Worm (Caenorhabditis elegans) whole organism, L1 larva: ENCODE data around the gene C25F6.8.

ENCODE experiments used
- C04F5.9 ChIP-seq: sonication (generic microtip); optimal IDR thresholded peaks from 2 replicates; lab custom pipeline; 2016; ENCODE audit warnings: missing genetic modification characterization, missing compliant biosample characterization
- C16A3.4 ChIP-seq: fragments of 150-350 bp; optimal IDR thresholded peaks from 2 replicates; lab custom pipeline; 2014; ENCODE audit warnings: missing biosample characterization, missing genetic modification characterization
- C34B4.2 ChIP-seq: sonication (generic microtip); optimal IDR thresholded peaks from 2 replicates; lab custom pipeline; 2017; ENCODE audit warnings: mild to moderate bottlenecking, missing genetic modification characterization, missing compliant biosample characterization
- ama-1 ChIP-seq: fragments of 150-350 bp; optimal IDR thresholded peaks from 2 replicates; lab custom pipeline; 2014
- blmp-1 ChIP-seq: fragments of 150-350 bp; optimal IDR thresholded peaks from 2 replicates; lab custom pipeline; 2014; ENCODE audit warnings: missing biosample characterization, missing genetic modification characterization
- ceh-82 ChIP-seq, 3 experiments: fragments of 150-350 bp in 1 of 3; sonication (generic microtip) in 2 of 3; optimal IDR thresholded peaks; 2 replicates each; lab custom pipeline; 2014 to 2017; ENCODE audit warnings: missing biosample characterization in 3 of 3, missing genetic modification characterization in 3 of 3
- efl-1 ChIP-seq, 4 experiments: fragments of 150-350 bp; optimal IDR thresholded peaks in 3 of 4; peaks in 1 of 4; 1 replicate in 1 of 4; 2 replicates in 3 of 4; lab custom pipeline; 2014; ENCODE audit warnings: missing biosample characterization in 2 of 4, missing genetic modification characterization in 2 of 4, missing genetic modification reagents in 2 of 4
- egl-27 ChIP-seq, 2 experiments: fragments of 150-350 bp in 1 of 2; sonication (generic microtip); optimal IDR thresholded peaks; 3 replicates each; lab custom pipeline; 2017 to 2018; ENCODE audit warnings: missing biosample characterization in 2 of 2, missing genetic modification characterization in 2 of 2, missing genetic modification reagents in 2 of 2
- elt-2 ChIP-seq: sonication (generic microtip); optimal IDR thresholded peaks from 2 replicates; lab custom pipeline; 2016; ENCODE audit warnings: missing genetic modification characterization, mild to moderate bottlenecking, inconsistent platforms, missing compliant biosample characterization, missing genetic modification reagents
- elt-3 ChIP-seq, 6 experiments: fragments of 150-350 bp in 1 of 6; sonication (generic microtip); optimal IDR thresholded peaks; 2 replicates each; lab custom pipeline; 2017 to 2018; ENCODE audit warnings: missing biosample characterization in 6 of 6, missing genetic modification characterization in 6 of 6, inconsistent platforms in 1 of 6
- ets-5 ChIP-seq: fragments of 200-800 bp; sonication (Bioruptor generic); IDR thresholded peaks from 2 replicates; pipeline ENCODE4 v1.3.6; 2022; ENCODE audit warnings: missing genetic modification characterization, missing compliant biosample characterization
- fkh-10 ChIP-seq: sonication (generic microtip); optimal IDR thresholded peaks from 2 replicates; lab custom pipeline; 2017; ENCODE audit warnings: missing biosample characterization, missing genetic modification reagents, missing genetic modification characterization
- fkh-4 ChIP-seq: sonication (generic microtip); optimal IDR thresholded peaks from 2 replicates; lab custom pipeline; 2016; ENCODE audit warnings: missing compliant biosample characterization, missing genetic modification characterization, borderline replicate concordance
- hlh-17 ChIP-seq: fragments of 200-800 bp; sonication (Bioruptor generic); optimal IDR thresholded peaks from 2 replicates; lab custom pipeline; 2018; ENCODE audit warnings: missing genetic modification characterization, mild to moderate bottlenecking, missing compliant biosample characterization, moderate library complexity, borderline replicate concordance
- hlh-4 ChIP-seq: sonication (generic microtip); optimal IDR thresholded peaks from 2 replicates; lab custom pipeline; 2016; ENCODE audit warnings: mild to moderate bottlenecking, missing genetic modification characterization, missing compliant biosample characterization
- hpl-2 ChIP-seq: fragments of 150-350 bp; optimal IDR thresholded peaks from 2 replicates; lab custom pipeline; 2014; ENCODE audit warnings: missing biosample characterization, missing genetic modification reagents, missing genetic modification characterization
- irx-1 ChIP-seq: sonication (generic microtip); optimal IDR thresholded peaks from 2 replicates; lab custom pipeline; 2016; ENCODE audit warnings: missing genetic modification characterization, missing compliant biosample characterization
- isw-1 ChIP-seq: fragments of 200-800 bp; sonication (Bioruptor generic); IDR thresholded peaks from 2 replicates; pipeline ENCODE4 v1.3.6; 2022; ENCODE audit warnings: missing genetic modification characterization, missing compliant biosample characterization
- lin-13 ChIP-seq: fragments of 150-350 bp; optimal IDR thresholded peaks from 2 replicates; lab custom pipeline; 2014; ENCODE audit warnings: missing biosample characterization, missing genetic modification reagents, missing genetic modification characterization
- lin-14 ChIP-seq: fragments of 200-800 bp; sonication (Bioruptor generic); optimal IDR thresholded peaks from 2 replicates; lab custom pipeline; 2018; ENCODE audit warnings: mild to moderate bottlenecking, missing genetic modification characterization, moderate library complexity, missing compliant biosample characterization
- lin-15B ChIP-seq: fragments of 150-350 bp; sonication (generic microtip); optimal IDR thresholded peaks from 3 replicates; lab custom pipeline; 2014; ENCODE audit warnings: missing biosample characterization, missing genetic modification characterization
- lin-35 ChIP-seq, 2 experiments: fragments of 150-350 bp; optimal IDR thresholded peaks; 2 replicates each; lab custom pipeline; 2014; ENCODE audit warnings: missing biosample characterization in 2 of 2, missing genetic modification characterization in 2 of 2, missing genetic modification reagents in 2 of 2
- lir-3 ChIP-seq: sonication (generic microtip); optimal IDR thresholded peaks from 2 replicates; lab custom pipeline; 2016; ENCODE audit warnings: mild to moderate bottlenecking, missing genetic modification characterization, moderate library complexity, missing compliant biosample characterization; ENCODE audit not compliant: poor library complexity
- lsy-2 ChIP-seq, 2 experiments: fragments of 150-350 bp; optimal IDR thresholded peaks; 2 replicates each; lab custom pipeline; 2014; ENCODE audit warnings: missing biosample characterization in 2 of 2, missing genetic modification characterization in 2 of 2
- mdl-1 ChIP-seq, 2 experiments: fragments of 150-350 bp; optimal IDR thresholded peaks; 2 replicates each; lab custom pipeline; 2014 to 2017; ENCODE audit warnings: missing biosample characterization in 2 of 2, missing genetic modification characterization in 2 of 2, inconsistent platforms in 1 of 2
- nhr-11 ChIP-seq: fragments of 150-350 bp; optimal IDR thresholded peaks from 2 replicates; lab custom pipeline; 2014; ENCODE audit warnings: missing biosample characterization, missing genetic modification characterization
- nhr-12 ChIP-seq: sonication (generic microtip); optimal IDR thresholded peaks from 2 replicates; lab custom pipeline; 2017; ENCODE audit warnings: missing biosample characterization, missing genetic modification characterization
- nhr-20 ChIP-seq: sonication (generic microtip); optimal IDR thresholded peaks from 2 replicates; lab custom pipeline; 2016; ENCODE audit warnings: mild to moderate bottlenecking, missing genetic modification characterization, missing compliant biosample characterization
- nhr-237 ChIP-seq: fragments of 150-350 bp; optimal IDR thresholded peaks from 2 replicates; lab custom pipeline; 2014; ENCODE audit warnings: missing biosample characterization, missing genetic modification characterization
- nhr-47 ChIP-seq: sonication (generic microtip); optimal IDR thresholded peaks from 2 replicates; lab custom pipeline; 2016; ENCODE audit warnings: mild to moderate bottlenecking, missing genetic modification characterization, moderate library complexity, missing compliant biosample characterization
- nhr-76 ChIP-seq: sonication (generic microtip); optimal IDR thresholded peaks from 2 replicates; lab custom pipeline; 2017; ENCODE audit warnings: missing biosample characterization, missing genetic modification characterization
- nhr-77 ChIP-seq: fragments of 150-350 bp; optimal IDR thresholded peaks from 2 replicates; lab custom pipeline; 2014; ENCODE audit warnings: missing biosample characterization, missing genetic modification characterization
- nhr-85 ChIP-seq: sonication (generic microtip); peaks from one replicate; lab custom pipeline; 2016; ENCODE audit warnings: missing genetic modification characterization, inconsistent platforms, missing compliant biosample characterization
- nhr-90 ChIP-seq: sonication (generic microtip); optimal IDR thresholded peaks from 2 replicates; lab custom pipeline; 2016; ENCODE audit warnings: mild to moderate bottlenecking, missing genetic modification characterization, missing compliant biosample characterization; ENCODE audit not compliant: poor library complexity
- rnt-1 ChIP-seq: sonication (generic microtip); optimal IDR thresholded peaks from 2 replicates; lab custom pipeline; 2016; ENCODE audit warnings: mild to moderate bottlenecking, missing genetic modification characterization, moderate library complexity, missing compliant biosample characterization
- skn-1 ChIP-seq: fragments of 150-350 bp; optimal IDR thresholded peaks from 2 replicates; lab custom pipeline; 2014; ENCODE audit warnings: missing biosample characterization, missing genetic modification characterization
- sptf-1 ChIP-seq: fragments of 150-350 bp; optimal IDR thresholded peaks from 2 replicates; lab custom pipeline; 2014; ENCODE audit warnings: missing biosample characterization, missing genetic modification characterization
- sup-37 ChIP-seq: fragments of 200-800 bp; sonication (Bioruptor generic); optimal IDR thresholded peaks from 2 replicates; lab custom pipeline; 2018; ENCODE audit warnings: mild to moderate bottlenecking, missing genetic modification characterization, missing compliant biosample characterization
- swsn-7 ChIP-seq: sonication (generic microtip); optimal IDR thresholded peaks from 2 replicates; lab custom pipeline; 2016; ENCODE audit warnings: missing genetic modification characterization, missing compliant biosample characterization
- tbx-2 ChIP-seq: sonication (generic microtip); optimal IDR thresholded peaks from 2 replicates; lab custom pipeline; 2016; ENCODE audit warnings: missing genetic modification characterization, missing compliant biosample characterization
- tlp-1 ChIP-seq: fragments of 150-350 bp; optimal IDR thresholded peaks from 2 replicates; lab custom pipeline; 2014; ENCODE audit warnings: missing biosample characterization, missing genetic modification characterization
- unc-30 ChIP-seq: sonication (generic microtip); optimal IDR thresholded peaks from 2 replicates; lab custom pipeline; 2017; ENCODE audit warnings: missing biosample characterization, missing genetic modification characterization
- unc-62 ChIP-seq: fragments of 150-350 bp; optimal IDR thresholded peaks from 2 replicates; lab custom pipeline; 2014; ENCODE audit warnings: missing biosample characterization, missing genetic modification reagents, missing genetic modification characterization
- unc-86 ChIP-seq: sonication (generic microtip); optimal IDR thresholded peaks from 2 replicates; lab custom pipeline; 2016; ENCODE audit warnings: missing genetic modification characterization, missing compliant biosample characterization
- unc-98 ChIP-seq: fragments of 200-800 bp; sonication (Bioruptor generic); IDR thresholded peaks from 2 replicates; pipeline ENCODE4 v1.3.6; 2022; ENCODE audit warnings: missing genetic modification characterization, missing compliant biosample characterization
- xbp-1 ChIP-seq: sonication (generic microtip); optimal IDR thresholded peaks from 2 replicates; lab custom pipeline; 2016; ENCODE audit warnings: missing genetic modification characterization, missing compliant biosample characterization
- ztf-11 ChIP-seq, 2 experiments: sonication (generic microtip); optimal IDR thresholded peaks; 2 replicates each; lab custom pipeline; 2016 to 2017; ENCODE audit warnings: missing genetic modification characterization in 2 of 2, missing biosample characterization in 1 of 2, missing compliant biosample characterization in 1 of 2

Gene C25F6.8

DNA sequence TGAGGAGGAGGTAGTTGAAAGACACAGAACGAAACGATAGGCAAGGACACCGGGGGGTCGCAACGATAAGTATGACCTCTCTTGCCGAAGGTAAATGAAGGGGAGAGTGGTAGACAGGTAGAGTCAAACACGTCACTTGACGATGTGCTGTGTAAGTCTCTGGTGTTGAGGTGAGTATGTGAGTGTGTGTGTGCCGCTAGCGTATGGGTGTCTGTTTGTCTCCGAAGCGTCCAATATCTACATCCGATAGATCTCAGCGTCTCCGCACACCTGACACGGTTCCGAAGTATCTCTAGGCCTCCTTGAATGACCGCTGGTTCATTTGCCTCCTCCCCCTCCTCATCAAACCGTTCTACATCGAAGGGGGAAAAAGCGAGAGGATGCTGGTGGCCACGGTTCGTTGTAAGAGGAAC, 27.1 kb downstream of the C25F6.8 start (continued):
- TF ChIP-seq nhr-77 (tag; lab: Kevin White, UChicago) (peak; percentile 85), nhr-11 (no peak), nhr-90 (peak; percentile 64), fkh-4 (tag; lab: Kevin White, UChicago) (no peak), nhr-47 (tag; lab: Kevin White, UChicago) (peak; percentile 50), sptf-1 (no peak), hlh-17 (GFP tag; lab: Kevin White, UChicago) (no peak), egl-27 (tag; optimal IDR thresholded peaks at IDR 0.05; lab: Kevin White, UChicago) (peak in 1 of 2 experiments; percentile 84), elt-3 (tag; optimal IDR thresholded peaks at IDR 0.05; lab: Kevin White, UChicago) (peak in 5 of 6 experiments; percentile 18 to 67 (median 52)), ets-5 (GFP tag; lab: Robert Waterston, UW) (no peak), nhr-20 (peak; percentile 84), hpl-2 (GFP tag; lab: Kevin White, UChicago) (no peak), unc-30 (tag; lab: Kevin White, UChicago) (no peak), skn-1 (tag; lab: Kevin White, UChicago) (peak; percentile 69), fkh-10 (GFP tag; lab: Kevin White, UChicago) (no peak), unc-62 (GFP tag; lab: Kevin White, UChicago) (no peak), ama-1 (lab: Kevin White, UChicago) (no peak), ztf-11 (tag; optimal IDR thresholded peaks at IDR 0.05; lab: Kevin White, UChicago) (no peak), swsn-7 (tag; lab: Kevin White, UChicago) (peak; percentile 52), C04F5.9 (tag; lab: Kevin White, UChicago) (no peak), nhr-12 (no peak), efl-1 (optimal IDR thresholded peaks at IDR 0.05; lab: Kevin White, UChicago) (peak; percentile 8 to 34), efl-1 (GFP tag; optimal IDR thresholded peaks at IDR 0.05 in 1 of 2; lab: Kevin White, UChicago) (no peak), sup-37 (no peak), isw-1 (GFP tag; lab: Robert Waterston, UW) (no peak), lir-3 (tag; lab: Kevin White, UChicago) (no peak), lin-35 (GFP tag; optimal IDR thresholded peaks at IDR 0.05; lab: Kevin White, UChicago) (peak; percentile 41 to 69), unc-98 (no peak)

DNA sequence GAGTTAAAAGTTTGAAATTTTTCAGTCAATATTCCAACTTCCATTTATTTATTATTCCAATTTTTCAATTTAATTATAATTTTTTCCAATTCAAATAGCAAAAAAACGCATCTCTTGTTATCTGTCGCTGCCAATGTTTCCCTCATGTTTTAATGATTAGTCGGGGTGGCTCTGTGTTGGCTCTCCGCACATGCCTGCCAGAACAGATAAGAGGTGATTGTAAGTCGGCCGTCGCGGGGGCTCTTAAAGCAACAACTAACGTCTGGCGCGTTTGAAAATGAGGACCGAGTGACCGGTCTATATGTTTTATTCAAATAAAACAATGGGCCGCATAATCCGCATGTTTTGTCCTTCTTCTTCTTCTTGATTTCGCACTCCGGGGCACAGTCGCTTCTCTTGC, 28.3 kb downstream of the C25F6.8 start:
- TF ChIP-seq elt-2 (tag; lab: Kevin White, UChicago) = peak; percentile 47
- TF ChIP-seq mdl-1 (tag; optimal IDR thresholded peaks at IDR 0.05; lab: Kevin White, UChicago) = peak in 1 of 2 experiments; percentile 5
- TF ChIP-seq xbp-1 (tag; lab: Kevin White, UChicago) = no peak
- TF ChIP-seq ztf-11 (tag; optimal IDR thresholded peaks at IDR 0.05; lab: Kevin White, UChicago) = no peak
- no peak for TF ChIP-seq nhr-237 (tag; lab: Kevin White, UChicago)

DNA sequence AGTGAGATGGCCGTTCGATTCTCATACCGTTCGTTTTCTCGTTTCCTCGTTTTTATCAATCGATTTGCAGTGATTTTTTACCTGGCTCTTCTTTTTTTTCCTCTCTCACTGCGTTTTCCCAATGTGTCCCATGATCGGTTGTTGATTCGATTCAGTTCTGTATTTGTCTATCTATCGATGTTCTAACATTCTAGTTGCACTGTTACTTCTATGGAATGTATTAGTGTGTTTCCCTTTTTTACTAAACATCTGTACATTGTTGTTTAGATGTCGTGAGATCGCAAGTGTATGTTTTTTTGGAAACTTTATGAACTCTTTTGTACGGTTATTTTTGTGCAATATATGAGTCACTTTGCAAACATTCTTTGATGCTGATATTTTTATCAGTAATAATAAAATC, 29.6 kb downstream of the C25F6.8 start:
- TF ChIP-seq sptf-1 (no peak), unc-86 (no peak), C34B4.2 (tag; lab: Kevin White, UChicago) (no peak), unc-30 (tag; lab: Kevin White, UChicago) (no peak), unc-98 (no peak), mdl-1 (tag; optimal IDR thresholded peaks at IDR 0.05; lab: Kevin White, UChicago) (no peak), irx-1 (tag; lab: Kevin White, UChicago) (no peak), ztf-11 (tag; optimal IDR thresholded peaks at IDR 0.05; lab: Kevin White, UChicago) (no peak), hlh-17 (GFP tag; lab: Kevin White, UChicago) (no peak)

DNA sequence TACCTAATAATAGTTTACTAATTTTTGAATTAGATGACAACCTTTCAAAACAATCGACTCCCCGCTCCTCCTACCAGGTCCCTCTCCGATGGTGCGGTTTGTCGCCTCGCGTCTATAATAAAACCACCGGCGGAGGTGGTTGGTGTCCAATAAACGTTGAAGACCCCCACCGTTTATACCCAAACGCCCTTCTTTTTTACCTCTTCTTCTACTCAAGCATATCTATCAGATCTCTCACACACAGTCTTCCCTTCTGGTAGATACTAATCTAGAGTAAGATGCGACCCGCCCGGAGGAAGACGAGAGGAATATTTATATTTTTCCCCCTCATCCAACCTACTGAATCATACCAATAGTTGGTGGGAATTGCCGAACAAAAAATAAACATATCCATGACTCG, 30.8 kb downstream of the C25F6.8 start:
- TF ChIP-seq blmp-1 (peak; percentile 1), nhr-12 (no peak), lin-15B (no peak), fkh-10 (GFP tag; lab: Kevin White, UChicago) (no peak), C16A3.4 (tag; lab: Kevin White, UChicago) (no peak), ceh-82 (tag; optimal IDR thresholded peaks at IDR 0.05; lab: Kevin White, UChicago) (no peak), nhr-76 (tag; lab: Kevin White, UChicago) (no peak), tbx-2 (tag; lab: Kevin White, UChicago) (no peak), lin-13 (GFP tag; lab: Kevin White, UChicago) (no peak), hlh-4 (tag; lab: Kevin White, UChicago) (no peak), nhr-90 (no peak), lin-14 (peak; percentile 6), unc-30 (tag; lab: Kevin White, UChicago) (no peak), efl-1 (optimal IDR thresholded peaks at IDR 0.05; lab: Kevin White, UChicago) (no peak), efl-1 (GFP tag; optimal IDR thresholded peaks at IDR 0.05 in 1 of 2; lab: Kevin White, UChicago) (peak in 1 of 2 experiments; percentile 77), lsy-2 (tag; optimal IDR thresholded peaks at IDR 0.05; lab: Kevin White, UChicago) (peak in 1 of 2 experiments; percentile 6), nhr-85 (peak; percentile 72), tlp-1 (tag; lab: Kevin White, UChicago) (no peak), rnt-1 (tag; lab: Kevin White, UChicago) (no peak), nhr-20 (peak; percentile 0)
